Worm (Caenorhabditis elegans) whole organism, young adult: ENCODE data around the gene F53A9.8.

Experiments used
- B0019.2 ChIP-seq: fragments of 200-800 bp; sonication (Bioruptor generic); conservative IDR thresholded peaks from 2 replicates; pipeline ENCODE4 v1.3.6; 2022; ENCODE audit warnings: missing genetic modification reagents, missing genetic modification characterization, missing compliant biosample characterization
- C17E4.6 ChIP-seq: fragments of 200-800 bp; sonication (Bioruptor generic); IDR thresholded peaks from 2 replicates; pipeline ENCODE4 v1.3.6; 2022; ENCODE audit warnings: missing genetic modification reagents, missing genetic modification characterization, missing compliant biosample characterization
- D2030.7 ChIP-seq: fragments of 200-800 bp; sonication (Bioruptor generic); IDR thresholded peaks from 2 replicates; pipeline ENCODE4 v1.3.6; 2022; ENCODE audit warnings: missing genetic modification reagents, missing genetic modification characterization, missing compliant biosample characterization
- F10E7.11 ChIP-seq: sonication (generic microtip); optimal IDR thresholded peaks from 2 replicates; lab custom pipeline; 2017; ENCODE audit warnings: mild to moderate bottlenecking, missing genetic modification characterization, moderate library complexity, missing compliant biosample characterization
- F23B12.7 ChIP-seq: sonication (generic microtip); optimal IDR thresholded peaks from 2 replicates; lab custom pipeline; 2017; ENCODE audit warnings: missing genetic modification characterization, mild to moderate bottlenecking, missing compliant biosample characterization, antibody characterized with exemption, moderate library complexity; ENCODE audit not compliant: insufficient read depth
- F37B4.10 ChIP-seq: fragments of 200-800 bp; sonication (Bioruptor generic); IDR thresholded peaks from 2 replicates; pipeline ENCODE4 v1.3.6; 2022; ENCODE audit warnings: missing genetic modification characterization, missing compliant biosample characterization
- F49E8.2 ChIP-seq: sonication (generic microtip); optimal IDR thresholded peaks from 3 replicates; lab custom pipeline; 2017; ENCODE audit warnings: missing genetic modification characterization, mild to moderate bottlenecking, missing compliant biosample characterization, antibody characterized with exemption, moderate library complexity; ENCODE audit not compliant: insufficient read depth
- F55B11.4 ChIP-seq: sonication (generic microtip); optimal IDR thresholded peaks from 2 replicates; lab custom pipeline; 2016; ENCODE audit warnings: missing compliant biosample characterization, missing genetic modification characterization, borderline replicate concordance; ENCODE audit not compliant: insufficient read depth
- T26A5.8 ChIP-seq: sonication (generic microtip); optimal IDR thresholded peaks from 2 replicates; lab custom pipeline; 2016; ENCODE audit warnings: missing genetic modification characterization, missing compliant biosample characterization
- Y53F4B.3 ChIP-seq: fragments of 200-800 bp; sonication (Bioruptor generic); IDR thresholded peaks from 2 replicates; pipeline ENCODE4 v1.3.6; 2022; ENCODE audit warnings: missing genetic modification reagents, missing genetic modification characterization, missing compliant biosample characterization
- Y53G8AR.9 ChIP-seq: fragments of 200-800 bp; sonication (Bioruptor generic); conservative IDR thresholded peaks from 2 replicates; pipeline ENCODE4 v1.3.6; 2022; ENCODE audit warnings: missing genetic modification reagents, missing genetic modification characterization, missing compliant biosample characterization
- ama-1 ChIP-seq, 3 experiments: fragments of 150-350 bp in 1 of 3; sonication (generic microtip) in 2 of 3; optimal IDR thresholded peaks; 2 replicates each; lab custom pipeline; 2014 to 2018; ENCODE audit warnings: missing biosample characterization in 2 of 3, missing genetic modification characterization in 2 of 3, missing genetic modification reagents in 2 of 3
- atf-7 ChIP-seq: sonication (generic microtip); optimal IDR thresholded peaks from 2 replicates; lab custom pipeline; 2017; ENCODE audit warnings: mild to moderate bottlenecking, missing genetic modification characterization, missing compliant biosample characterization
- attf-5 ChIP-seq: fragments of 200-800 bp; sonication (Bioruptor generic); optimal IDR thresholded peaks from 2 replicates; lab custom pipeline; 2018; ENCODE audit warnings: mild to moderate bottlenecking, missing genetic modification characterization, missing compliant biosample characterization
- cebp-2 ChIP-seq: fragments of 200-800 bp; sonication (Bioruptor generic); IDR thresholded peaks from 2 replicates; pipeline ENCODE4 v1.3.6; 2022; ENCODE audit warnings: missing genetic modification characterization, missing compliant biosample characterization
- ceh-100 ChIP-seq: fragments of 200-800 bp; sonication (Bioruptor generic); IDR thresholded peaks from 2 replicates; pipeline ENCODE4 v1.3.6; 2022; ENCODE audit warnings: missing genetic modification reagents, missing genetic modification characterization, missing compliant biosample characterization
- ceh-58 ChIP-seq: fragments of 200-800 bp; sonication (Bioruptor generic); IDR thresholded peaks from 2 replicates; pipeline ENCODE4 v1.3.6; 2022; ENCODE audit warnings: missing genetic modification characterization, missing compliant biosample characterization
- ceh-91 ChIP-seq: fragments of 200-800 bp; sonication (Bioruptor generic); IDR thresholded peaks from 2 replicates; pipeline ENCODE4 v1.3.6; 2022; ENCODE audit warnings: missing genetic modification reagents, missing genetic modification characterization, missing compliant biosample characterization
- chd-7 ChIP-seq: sonication (generic microtip); optimal IDR thresholded peaks from 2 replicates; lab custom pipeline; 2016; ENCODE audit warnings: mild to moderate bottlenecking, missing genetic modification characterization, moderate library complexity, missing compliant biosample characterization
- dpl-1 ChIP-seq: fragments of 150-350 bp; optimal IDR thresholded peaks from 2 replicates; lab custom pipeline; 2014; ENCODE audit warnings: missing biosample characterization, missing genetic modification reagents, missing genetic modification characterization
- egl-18 ChIP-seq: fragments of 200-800 bp; sonication (Bioruptor generic); IDR thresholded peaks from 2 replicates; pipeline ENCODE4 v1.3.6; 2022; ENCODE audit warnings: missing genetic modification reagents, missing genetic modification characterization, missing compliant biosample characterization
- egl-44 ChIP-seq: fragments of 200-800 bp; sonication (Bioruptor generic); IDR thresholded peaks from 2 replicates; pipeline ENCODE4 v1.3.6; 2022; ENCODE audit warnings: missing genetic modification reagents, missing genetic modification characterization, missing compliant biosample characterization
- hlh-12 ChIP-seq: sonication (generic microtip); optimal IDR thresholded peaks from 2 replicates; lab custom pipeline; 2016; ENCODE audit warnings: missing genetic modification characterization, missing compliant biosample characterization
- hmg-1.2 ChIP-seq: fragments of 200-800 bp; sonication (Bioruptor generic); IDR thresholded peaks from 2 replicates; pipeline ENCODE4 v1.3.6; 2022; ENCODE audit warnings: missing genetic modification reagents, missing genetic modification characterization, missing compliant biosample characterization
- hrde-1 ChIP-seq: sonication (generic microtip); optimal IDR thresholded peaks from 2 replicates; lab custom pipeline; 2016; ENCODE audit warnings: missing genetic modification characterization, mild to moderate bottlenecking, missing compliant biosample characterization, moderate library complexity, missing genotype, missing genetic modification reagents, borderline replicate concordance
- lir-1 ChIP-seq: fragments of 200-800 bp; sonication (Bioruptor generic); conservative IDR thresholded peaks from 2 replicates; pipeline ENCODE4 v1.3.6; 2022; ENCODE audit warnings: missing genetic modification reagents, missing genetic modification characterization, missing compliant biosample characterization
- lsl-1 ChIP-seq: fragments of 200-800 bp; sonication (Bioruptor generic); optimal IDR thresholded peaks from 2 replicates; lab custom pipeline; 2018; ENCODE audit warnings: mild to moderate bottlenecking, missing genetic modification characterization, moderate library complexity, missing compliant biosample characterization
- madf-3 ChIP-seq: fragments of 200-800 bp; sonication (Bioruptor generic); IDR thresholded peaks from 2 replicates; pipeline ENCODE4 v1.3.6; 2022; ENCODE audit warnings: missing genetic modification reagents, missing genetic modification characterization, missing compliant biosample characterization
- mxl-1 ChIP-seq: sonication (generic microtip); optimal IDR thresholded peaks from 2 replicates; lab custom pipeline; 2016; ENCODE audit warnings: missing genetic modification characterization, missing compliant biosample characterization
- nfya-1 ChIP-seq: sonication (generic microtip); optimal IDR thresholded peaks from 2 replicates; lab custom pipeline; 2017; ENCODE audit warnings: antibody characterized with exemption, missing compliant biosample characterization, missing genetic modification characterization, borderline replicate concordance; ENCODE audit not compliant: insufficient read depth
- nfyb-1 ChIP-seq: fragments of 200-800 bp; sonication (Bioruptor generic); IDR thresholded peaks from 2 replicates; pipeline ENCODE4 v1.3.6; 2022; ENCODE audit warnings: missing genetic modification reagents, missing genetic modification characterization, missing compliant biosample characterization
- nhr-120 ChIP-seq: fragments of 200-800 bp; sonication (Bioruptor generic); IDR thresholded peaks from 2 replicates; pipeline ENCODE4 v1.3.6; 2022; ENCODE audit warnings: missing genetic modification characterization, missing compliant biosample characterization
- rec-8 ChIP-seq, 2 experiments: sonication (generic microtip); optimal IDR thresholded peaks; 2 replicates each; lab custom pipeline; 2016; ENCODE audit warnings: mild to moderate bottlenecking in 2 of 2, missing genetic modification characterization in 2 of 2, missing genetic modification reagents in 2 of 2, missing genotype in 2 of 2, missing biosample characterization in 1 of 2, missing compliant biosample characterization in 1 of 2, moderate library complexity in 1 of 2
- rpc-1 ChIP-seq, 2 experiments: fragments of 150-350 bp in 1 of 2; sonication (generic microtip) in 1 of 2; optimal IDR thresholded peaks; 2 replicates each; lab custom pipeline; 2014 to 2018; ENCODE audit warnings: missing biosample characterization in 1 of 2, missing genetic modification characterization in 1 of 2, missing genetic modification reagents in 1 of 2, missing genotype in 1 of 2
- sdz-38 ChIP-seq: sonication (generic microtip); optimal IDR thresholded peaks from 2 replicates; lab custom pipeline; 2016; ENCODE audit warnings: missing genotype, missing genetic modification characterization, missing compliant biosample characterization
- somi-1 ChIP-seq: fragments of 200-800 bp; sonication (Bioruptor generic); optimal IDR thresholded peaks from 2 replicates; lab custom pipeline; 2018; ENCODE audit warnings: mild to moderate bottlenecking, missing genetic modification characterization, missing compliant biosample characterization
- sptf-2 ChIP-seq: fragments of 200-800 bp; sonication (Bioruptor generic); optimal IDR thresholded peaks from 2 replicates; lab custom pipeline; 2018; ENCODE audit warnings: mild to moderate bottlenecking, missing genetic modification characterization, missing compliant biosample characterization
- xnd-1 ChIP-seq: sonication (generic microtip); optimal IDR thresholded peaks from 2 replicates; lab custom pipeline; 2016; ENCODE audit warnings: missing genotype, missing genetic modification reagents, missing genetic modification characterization, missing compliant biosample characterization
- ztf-18 ChIP-seq: sonication (generic microtip); optimal IDR thresholded peaks from 2 replicates; lab custom pipeline; 2016; ENCODE audit warnings: missing genotype, mild to moderate bottlenecking, missing genetic modification characterization, missing compliant biosample characterization
- ztf-25 ChIP-seq: fragments of 200-800 bp; sonication (Bioruptor generic); IDR thresholded peaks from 2 replicates; pipeline ENCODE4 v1.3.6; 2022; ENCODE audit warnings: missing genetic modification reagents, missing genetic modification characterization, missing compliant biosample characterization
- ztf-26 ChIP-seq: sonication (generic microtip); optimal IDR thresholded peaks from 2 replicates; lab custom pipeline; 2017; ENCODE audit warnings: missing genetic modification characterization, missing compliant biosample characterization
- ztf-28 ChIP-seq: fragments of 200-800 bp; sonication (Bioruptor generic); IDR thresholded peaks from 2 replicates; pipeline ENCODE4 v1.3.6; 2022; ENCODE audit warnings: missing genetic modification reagents, missing genetic modification characterization, missing compliant biosample characterization
- ztf-3 ChIP-seq: fragments of 200-800 bp; sonication (Bioruptor generic); optimal IDR thresholded peaks from 2 replicates; lab custom pipeline; 2018; ENCODE audit warnings: mild to moderate bottlenecking, missing genetic modification characterization, missing compliant biosample characterization
- ztf-6 ChIP-seq: fragments of 200-800 bp; sonication (Bioruptor generic); IDR thresholded peaks from 2 replicates; pipeline ENCODE4 v1.3.6; 2022; ENCODE audit warnings: missing genetic modification reagents, missing genetic modification characterization, missing compliant biosample characterization

The F53A9.8 gene

DNA sequence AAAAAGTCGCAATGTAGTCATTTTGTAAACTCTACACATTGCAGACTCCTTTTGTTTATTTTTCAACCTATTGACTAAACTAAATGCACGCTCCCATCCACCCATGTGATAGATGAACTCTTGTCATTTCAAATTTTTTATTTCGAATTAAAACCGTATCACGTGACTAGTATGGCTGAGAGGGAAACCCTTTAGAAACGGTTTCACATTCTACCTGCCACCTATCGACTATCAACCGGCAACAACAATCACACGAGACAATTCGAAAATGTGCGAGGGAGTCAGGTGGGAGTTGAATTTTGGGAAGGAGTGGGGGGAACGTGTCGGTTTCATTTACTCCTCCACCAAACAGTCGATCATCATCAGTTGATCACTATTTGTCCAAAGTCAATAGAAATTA lies 44.2 kb downstream of the F53A9.8 start (continued):
- TF ChIP-seq F55B11.4 (tag; lab: Kevin White, UChicago) (no peak), rpc-1 (optimal IDR thresholded peaks at IDR 0.05; lab: Kevin White, UChicago) (no peak), rpc-1 (tag; optimal IDR thresholded peaks at IDR 0.05; lab: Kevin White, UChicago) (no peak), ceh-100 (no peak), F10E7.11 (tag; lab: Kevin White, UChicago) (no peak), nfya-1 (tag; lab: Kevin White, UChicago) (no peak), ztf-6 (GFP tag; lab: Robert Waterston, UW) (no peak), lir-1 (GFP tag; lab: Robert Waterston, UW) (no peak), ztf-3 (no peak), cebp-2 (no peak), nfyb-1 (GFP tag; lab: Robert Waterston, UW) (no peak), hrde-1 (tag; lab: Kevin White, UChicago) (no peak), nhr-120 (no peak), F49E8.2 (tag; lab: Kevin White, UChicago) (no peak), attf-5 (GFP tag; lab: Kevin White, UChicago) (peak; percentile 70), egl-44 (GFP tag; lab: Robert Waterston, UW) (0 out of 2 replicates have a peak, but pooled peaks have one; percentile 45), mxl-1 (tag; lab: Kevin White, UChicago) (no peak), ztf-26 (tag; lab: Kevin White, UChicago) (peak; percentile 72), ama-1 (optimal IDR thresholded peaks at IDR 0.05; lab: Kevin White, UChicago) (no peak), ama-1 (GFP tag; optimal IDR thresholded peaks at IDR 0.05; lab: Kevin White, UChicago) (no peak), ztf-28 (GFP tag; lab: Robert Waterston, UW) (no peak), sptf-2 (no peak), ceh-58 (GFP tag; lab: Robert Waterston, UW) (no peak), somi-1 (GFP tag; lab: Kevin White, UChicago) (peak; percentile 76), xnd-1 (tag; lab: Kevin White, UChicago) (no peak), dpl-1 (GFP tag; lab: Kevin White, UChicago) (no peak), Y53F4B.3 (GFP tag; lab: Robert Waterston, UW) (no peak), F37B4.10 (GFP tag; lab: Robert Waterston, UW) (no peak), T26A5.8 (tag; lab: Kevin White, UChicago) (no peak), sdz-38 (tag; lab: Kevin White, UChicago) (no peak), madf-3 (GFP tag; lab: Robert Waterston, UW) (no peak), rec-8 (tag; optimal IDR thresholded peaks at IDR 0.05; lab: Kevin White, UChicago) (no peak), chd-7 (peak; percentile 14), D2030.7 (GFP tag; lab: Robert Waterston, UW) (no peak), atf-7 (tag; lab: Kevin White, UChicago) (peak; percentile 31)

DNA sequence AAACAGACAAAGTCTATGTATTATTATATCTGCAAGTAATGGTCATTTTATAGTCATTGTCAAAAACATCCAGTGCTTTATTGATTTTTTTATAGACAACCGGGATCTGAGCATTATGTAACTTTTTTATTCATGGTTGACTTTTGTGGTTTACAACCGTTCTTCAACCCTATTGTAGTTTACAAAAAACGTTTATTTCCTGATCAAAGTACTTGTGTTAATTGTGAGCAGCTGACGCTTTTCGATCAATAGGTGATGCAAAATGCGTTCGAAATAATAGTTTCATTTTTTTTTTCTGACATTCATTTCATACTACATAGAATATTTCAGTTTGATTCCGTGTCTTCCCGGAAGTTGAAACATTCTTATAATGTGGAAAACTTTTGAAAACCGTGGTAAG lies 45.9 kb downstream of the F53A9.8 start, which contains the start of the genes K09E2.2 and K09E2.3:
TSS of gene K09E2.2 (plus strand) at position 301 of the 400 bp plus-strand sequence.
TSS of gene K09E2.3 (plus strand) at position 325 of the 400 bp plus-strand sequence.
- TF ChIP-seq madf-3 (GFP tag; lab: Robert Waterston, UW) (no peak), B0019.2 (GFP tag; lab: Robert Waterston, UW) (no peak), ztf-18 (no peak), D2030.7 (GFP tag; lab: Robert Waterston, UW) (no peak), F23B12.7 (no peak), lsl-1 (GFP tag; lab: Kevin White, UChicago) (no peak), Y53G8AR.9 (GFP tag; lab: Robert Waterston, UW) (no peak), sdz-38 (tag; lab: Kevin White, UChicago) (no peak), ceh-91 (GFP tag; lab: Robert Waterston, UW) (no peak), hlh-12 (tag; lab: Kevin White, UChicago) (no peak), xnd-1 (tag; lab: Kevin White, UChicago) (no peak), ceh-58 (GFP tag; lab: Robert Waterston, UW) (no peak), nhr-120 (no peak), hmg-1.2 (GFP tag; lab: Robert Waterston, UW) (no peak), ztf-25 (GFP tag; lab: Robert Waterston, UW) (no peak), C17E4.6 (GFP tag; lab: Robert Waterston, UW) (no peak), egl-18 (GFP tag; lab: Robert Waterston, UW) (no peak)
- TF ChIP-seq, all 124 proteins: peak for 0
